Worm (Caenorhabditis elegans) whole organism, L4 larva: ENCODE results near the gene BE0003N10.1.

Experiments used
- T26A8.4 ChIP-seq: fragments of 200-800 bp; sonication (Bioruptor generic); IDR thresholded peaks from 2 replicates; pipeline ENCODE4 v1.3.6; 2022; ENCODE audit warnings: missing genetic modification characterization, missing compliant biosample characterization
- Y48G9A.11 ChIP-seq: fragments of 200-800 bp; sonication (Bioruptor generic); IDR thresholded peaks from 2 replicates; pipeline ENCODE4 v1.3.6; 2022; ENCODE audit warnings: missing genetic modification reagents, missing genetic modification characterization, missing compliant biosample characterization
- skn-1 ChIP-seq: fragments of 150-350 bp; optimal IDR thresholded peaks from 2 replicates; lab custom pipeline; 2014; ENCODE audit warnings: missing biosample characterization, missing genetic modification characterization
- snpc-4 ChIP-seq: fragments of 150-350 bp; optimal IDR thresholded peaks from 2 replicates; lab custom pipeline; 2014; ENCODE audit warnings: missing biosample characterization, missing genetic modification characterization

DNA sequence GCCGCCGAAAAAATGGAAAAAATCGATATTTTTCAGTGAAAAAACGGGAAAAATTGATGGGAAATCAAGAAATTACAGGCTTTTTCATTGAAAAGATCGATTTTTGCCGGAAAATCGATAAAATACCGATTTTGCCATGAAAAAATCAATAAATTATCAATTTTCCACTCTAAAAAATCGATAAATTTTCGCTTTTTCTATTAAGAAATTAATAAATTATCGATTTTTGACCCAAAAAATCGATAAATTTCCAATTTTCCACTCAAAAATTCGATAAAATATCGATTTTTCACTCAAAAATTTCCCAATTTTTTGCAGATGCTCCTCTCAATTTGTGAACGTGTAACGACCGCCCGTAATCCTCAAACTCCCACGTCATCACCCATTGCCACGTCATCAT lies 57.1 kb downstream of the BE0003N10.1 start:
- TF ChIP-seq Y48G9A.11 (GFP tag; lab: Robert Waterston, UW) (no peak), skn-1 (tag; lab: Kevin White, UChicago) (no peak), snpc-4 (no peak), T26A8.4 (GFP tag; lab: Robert Waterston, UW) (no peak)
